Fruit fly (Drosophila melanogaster): ENCODE data around the gene CG44195.

CG44195 gene

DNA sequence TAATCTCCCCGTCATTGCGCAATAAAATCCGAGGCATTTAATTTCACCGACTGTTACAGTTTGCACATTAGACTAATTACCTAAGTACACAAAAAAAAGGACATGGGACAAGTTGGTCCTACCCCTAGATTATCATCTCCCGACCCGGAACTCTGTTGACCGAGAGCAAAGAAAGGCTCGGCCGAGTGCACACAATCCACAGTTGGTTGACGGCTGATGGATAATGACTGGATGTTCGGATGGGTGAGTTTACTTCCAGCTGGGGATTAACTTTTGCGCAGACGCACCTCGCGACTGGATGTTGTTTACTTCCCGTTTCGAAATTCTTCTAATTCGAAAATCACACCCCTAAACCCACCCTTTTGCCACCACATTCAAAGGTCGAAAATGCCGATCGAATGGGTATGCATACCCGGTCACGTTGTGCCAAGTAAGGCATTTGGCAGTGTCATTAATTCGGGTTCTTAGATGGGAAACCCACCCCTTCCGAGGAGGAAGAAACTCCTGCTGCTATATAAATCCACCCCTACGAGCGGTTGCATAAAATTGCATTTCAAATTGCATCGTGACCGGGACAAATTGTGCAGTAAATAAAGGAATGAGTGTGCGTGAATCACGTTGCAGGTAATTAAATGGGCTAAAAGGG lies 19.0 kb upstream of the CG44195 start:
- TF ChIP-seq pan (optimal IDR thresholded peaks at IDR 0.05): no peak
- no peak for TF ChIP-seq usp (GFP tag; optimal IDR thresholded peaks at IDR 0.05)
- no peak for TF ChIP-seq EcR (GFP tag; optimal IDR thresholded peaks at IDR 0.05)
- no peak for TF ChIP-seq Dll (optimal IDR thresholded peaks at IDR 0.05)
- TF ChIP-seq CG8478 (optimal IDR thresholded peaks at IDR 0.05): no peak
- TF ChIP-seq psq (optimal IDR thresholded peaks at IDR 0.05): no peak

DNA sequence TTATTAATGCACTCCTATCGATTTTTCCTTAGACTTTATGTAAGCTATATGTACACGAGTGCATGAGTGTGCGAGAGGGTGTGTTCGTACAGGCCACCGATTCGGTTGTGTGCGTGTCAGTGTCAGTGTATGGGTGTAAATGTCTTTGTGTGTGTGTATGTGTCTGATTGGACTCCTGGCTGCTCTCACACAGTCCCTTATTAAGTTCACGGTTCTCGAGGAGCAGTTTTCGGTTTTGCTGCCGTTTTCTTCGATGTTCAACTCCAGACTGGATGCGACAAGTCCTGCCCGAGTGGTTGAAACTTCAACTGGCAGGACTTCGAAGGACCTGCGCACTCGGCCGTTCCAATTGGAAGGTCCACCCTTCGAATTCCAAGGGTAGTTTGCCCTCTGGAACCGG lies 17.9 kb upstream of the CG44195 start:
- TF ChIP-seq psq (optimal IDR thresholded peaks at IDR 0.05): no peak
- TF ChIP-seq usp (GFP tag; optimal IDR thresholded peaks at IDR 0.05): no peak
- no peak for TF ChIP-seq EcR (GFP tag; optimal IDR thresholded peaks at IDR 0.05)
- TF ChIP-seq pan (optimal IDR thresholded peaks at IDR 0.05): no peak
- TF ChIP-seq Dll (optimal IDR thresholded peaks at IDR 0.05): no peak
- no peak for TF ChIP-seq CG8478 (optimal IDR thresholded peaks at IDR 0.05)

DNA sequence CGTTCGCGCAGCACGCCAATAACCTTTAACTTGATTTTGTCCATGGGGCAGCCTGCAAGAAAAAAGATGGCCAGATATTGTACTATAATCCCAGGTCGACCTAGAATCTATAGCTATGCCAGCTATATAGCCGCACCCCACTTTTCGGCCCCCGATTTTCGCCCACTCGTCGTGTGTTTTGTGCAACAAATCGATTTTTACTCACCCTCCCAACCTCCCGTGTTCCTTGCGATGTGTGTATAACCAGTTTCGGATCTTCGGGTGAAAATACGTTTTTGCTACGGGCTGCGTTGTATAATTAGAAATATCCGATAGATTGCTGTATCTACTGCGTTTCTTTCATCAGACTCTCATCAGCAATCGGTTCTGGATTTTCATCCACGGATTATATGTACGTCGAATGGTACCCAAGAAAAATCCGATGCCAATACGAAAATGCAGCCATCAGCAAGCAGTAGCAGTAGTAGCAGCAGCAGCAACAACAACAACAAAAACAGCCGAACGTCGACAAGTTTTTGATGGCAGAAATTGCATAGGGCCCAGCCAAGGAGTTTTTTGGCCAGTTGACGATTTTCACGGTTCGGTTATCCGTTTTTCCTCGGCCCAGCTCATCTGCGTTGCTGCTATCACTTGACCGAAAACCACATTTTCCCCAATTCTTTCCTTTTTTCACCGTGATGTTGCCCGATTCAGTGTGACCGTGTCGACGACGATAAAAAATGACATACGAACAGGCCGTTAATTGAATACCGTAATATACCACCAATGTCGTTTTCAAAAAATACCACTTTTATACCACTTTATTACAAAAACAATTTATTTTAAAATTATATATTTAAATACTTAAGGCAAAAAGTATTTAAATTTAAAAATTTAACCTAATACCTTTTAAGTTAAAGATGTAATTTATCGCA lies 41.1 kb downstream of the CG44195 start, which contains the start of gene CG7492:
CG7492 (minus strand) TSS at position 705 of the 914 bp plus-strand sequence.
- no peak for TF ChIP-seq psq (optimal IDR thresholded peaks at IDR 0.05)
- no peak for TF ChIP-seq Dll (optimal IDR thresholded peaks at IDR 0.05)
- TF ChIP-seq pan (optimal IDR thresholded peaks at IDR 0.05): no peak
- no peak for TF ChIP-seq EcR (GFP tag; optimal IDR thresholded peaks at IDR 0.05)
- TF ChIP-seq usp (GFP tag; optimal IDR thresholded peaks at IDR 0.05): no peak
- no peak for TF ChIP-seq CG8478 (optimal IDR thresholded peaks at IDR 0.05)

DNA sequence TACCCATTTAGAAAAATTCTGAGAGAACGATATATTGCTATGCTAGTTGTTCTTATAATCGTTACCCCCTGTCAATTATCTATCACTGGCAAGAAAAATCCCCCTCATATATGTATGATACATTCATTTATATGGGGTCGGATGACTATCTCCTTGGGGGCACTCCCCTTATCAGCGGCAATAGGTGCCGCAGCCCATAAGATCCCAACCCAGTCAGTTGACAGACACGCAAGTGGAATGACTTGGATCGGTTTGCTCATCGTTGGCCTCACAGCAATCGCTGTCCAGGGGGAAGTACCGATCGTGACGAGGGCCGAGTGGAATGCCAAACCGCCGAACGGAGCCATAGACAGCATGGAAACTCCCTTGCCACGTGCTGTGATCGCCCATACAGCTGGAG lies 44.5 kb downstream of the CG44195 start, which contains the start of gene PGRP-SD:
PGRP-SD (plus strand) TSS at position 213 of the 400 bp plus-strand sequence.
- TF ChIP-seq CG8478 (optimal IDR thresholded peaks at IDR 0.05) (no peak), psq (optimal IDR thresholded peaks at IDR 0.05) (no peak), pan (optimal IDR thresholded peaks at IDR 0.05) (no peak), Dll (optimal IDR thresholded peaks at IDR 0.05) (no peak), EcR (GFP tag; optimal IDR thresholded peaks at IDR 0.05) (no peak), usp (GFP tag; optimal IDR thresholded peaks at IDR 0.05) (no peak)

DNA sequence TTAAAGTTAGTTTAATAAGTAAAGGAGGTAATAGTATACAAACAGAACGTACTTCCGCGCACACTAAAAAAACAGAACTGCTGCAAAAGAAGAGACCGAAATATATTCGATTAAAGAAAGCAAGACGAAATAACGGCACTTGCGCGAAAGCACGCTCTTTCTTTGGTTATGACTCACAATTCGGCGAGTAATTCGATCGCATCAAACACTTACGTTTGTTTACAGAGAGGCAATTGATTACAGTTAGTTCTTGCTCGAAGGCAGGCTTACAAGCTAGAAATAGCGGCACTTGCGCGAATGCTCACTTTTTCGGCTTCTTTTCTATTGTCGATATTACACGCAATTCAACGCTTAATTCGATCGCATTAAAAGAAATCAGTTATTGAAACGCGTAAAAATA lies 45.2 kb downstream of the CG44195 start, which contains the start of gene CG32373:
CG32373 (plus strand) TSS at position 301 of the 400 bp plus-strand sequence.
- TF ChIP-seq pan (optimal IDR thresholded peaks at IDR 0.05) (no peak), CG8478 (optimal IDR thresholded peaks at IDR 0.05) (no peak), Dll (optimal IDR thresholded peaks at IDR 0.05) (no peak), EcR (GFP tag; optimal IDR thresholded peaks at IDR 0.05) (no peak), usp (GFP tag; optimal IDR thresholded peaks at IDR 0.05) (no peak), psq (optimal IDR thresholded peaks at IDR 0.05) (no peak)

DNA sequence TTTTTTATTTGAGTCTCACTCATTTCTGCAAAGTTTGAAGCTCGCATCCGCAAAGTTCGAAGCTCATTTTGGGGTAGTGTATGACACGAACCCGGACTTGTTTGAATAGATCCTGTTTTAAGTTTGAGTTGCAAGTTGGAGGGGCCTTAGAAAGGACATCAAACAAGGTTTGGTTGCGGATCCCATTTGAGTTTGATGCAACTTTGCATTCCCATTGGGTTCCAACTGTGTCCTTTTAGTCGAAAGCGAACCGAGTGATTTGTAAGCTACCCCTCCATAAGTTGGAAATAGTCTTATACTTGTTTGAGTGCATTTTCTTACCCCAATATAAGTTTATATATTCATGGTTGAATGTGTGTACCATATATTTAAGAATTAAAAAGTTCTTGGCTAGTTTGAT lies 51.9 kb downstream of the CG44195 start:
- TF ChIP-seq Dll (optimal IDR thresholded peaks at IDR 0.05) (no peak), pan (optimal IDR thresholded peaks at IDR 0.05) (no peak), psq (optimal IDR thresholded peaks at IDR 0.05) (no peak), usp (GFP tag; optimal IDR thresholded peaks at IDR 0.05) (no peak), EcR (GFP tag; optimal IDR thresholded peaks at IDR 0.05) (no peak), CG8478 (optimal IDR thresholded peaks at IDR 0.05) (no peak)

DNA sequence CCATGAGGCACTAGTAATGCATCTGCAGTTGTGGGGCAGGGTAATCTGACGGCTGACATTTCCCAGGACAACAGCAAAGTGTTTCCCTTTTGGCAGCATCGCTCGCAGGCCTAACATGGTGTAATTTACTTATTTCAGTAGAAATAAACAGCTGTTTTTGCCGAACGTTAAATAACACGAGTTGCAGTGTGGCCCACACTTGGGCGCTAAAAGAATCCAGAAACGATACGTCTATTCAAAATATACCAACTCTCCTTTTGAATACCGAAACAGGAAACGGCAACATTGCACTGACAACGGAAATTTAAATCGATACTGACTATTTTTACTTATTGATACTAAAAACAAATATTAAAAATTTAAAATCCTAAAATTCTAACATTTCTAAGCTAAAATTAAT lies 54.0 kb downstream of the CG44195 start, which contains the start of gene CG7506:
CG7506 (minus strand) TSS at position 182 of the 400 bp plus-strand sequence.
- TF ChIP-seq psq (optimal IDR thresholded peaks at IDR 0.05) (no peak), usp (GFP tag; optimal IDR thresholded peaks at IDR 0.05) (no peak), pan (optimal IDR thresholded peaks at IDR 0.05) (no peak), CG8478 (optimal IDR thresholded peaks at IDR 0.05) (no peak), EcR (GFP tag; optimal IDR thresholded peaks at IDR 0.05) (no peak), Dll (optimal IDR thresholded peaks at IDR 0.05) (no peak)

DNA sequence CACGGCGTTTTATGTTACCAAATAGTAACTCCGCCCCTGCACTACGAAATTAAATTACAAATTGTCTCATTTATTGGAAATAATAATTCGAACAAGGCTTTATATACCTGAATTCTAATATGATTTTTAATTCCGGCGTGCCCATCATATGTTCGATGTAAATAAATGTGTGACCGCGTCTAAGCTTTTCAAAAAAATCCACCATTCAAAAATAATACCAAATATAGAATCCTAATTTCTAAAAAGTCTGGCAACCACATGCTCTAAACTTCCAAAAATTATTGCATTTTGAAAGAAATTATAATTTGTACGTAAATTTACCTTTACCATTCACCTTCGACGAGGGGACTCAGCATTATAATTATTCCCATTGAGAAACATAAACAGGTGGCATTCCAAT lies 55.2 kb downstream of the CG44195 start, which contains the start of gene Urm1:
Urm1 (minus strand) TSS at position 150 of the 400 bp plus-strand sequence.
- TF ChIP-seq Dll (optimal IDR thresholded peaks at IDR 0.05): no peak
- TF ChIP-seq CG8478 (optimal IDR thresholded peaks at IDR 0.05): no peak

DNA sequence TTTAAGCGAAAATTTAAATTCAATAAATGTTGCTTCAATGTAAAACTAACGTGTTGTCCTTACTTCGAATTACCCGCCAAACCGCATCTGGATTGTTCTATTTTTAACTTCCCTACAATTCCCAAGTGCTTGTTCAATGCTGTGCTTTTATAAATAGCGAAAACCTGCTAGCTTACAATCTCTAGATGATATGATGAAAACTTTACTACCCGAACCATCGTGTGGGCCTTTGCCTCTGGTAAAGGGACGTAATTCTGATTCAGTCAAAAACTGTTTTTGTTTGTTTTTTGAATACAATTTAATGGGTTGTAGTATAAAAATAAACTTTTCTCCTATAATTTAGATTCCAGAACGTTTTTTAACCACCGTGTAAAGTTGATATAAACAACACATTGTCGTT lies 55.9 kb downstream of the CG44195 start:
- TF ChIP-seq EcR (GFP tag; optimal IDR thresholded peaks at IDR 0.05) (no peak), usp (GFP tag; optimal IDR thresholded peaks at IDR 0.05) (no peak), pan (optimal IDR thresholded peaks at IDR 0.05) (no peak), CG8478 (optimal IDR thresholded peaks at IDR 0.05) (no peak), Dll (optimal IDR thresholded peaks at IDR 0.05) (no peak), psq (optimal IDR thresholded peaks at IDR 0.05) (no peak)

DNA sequence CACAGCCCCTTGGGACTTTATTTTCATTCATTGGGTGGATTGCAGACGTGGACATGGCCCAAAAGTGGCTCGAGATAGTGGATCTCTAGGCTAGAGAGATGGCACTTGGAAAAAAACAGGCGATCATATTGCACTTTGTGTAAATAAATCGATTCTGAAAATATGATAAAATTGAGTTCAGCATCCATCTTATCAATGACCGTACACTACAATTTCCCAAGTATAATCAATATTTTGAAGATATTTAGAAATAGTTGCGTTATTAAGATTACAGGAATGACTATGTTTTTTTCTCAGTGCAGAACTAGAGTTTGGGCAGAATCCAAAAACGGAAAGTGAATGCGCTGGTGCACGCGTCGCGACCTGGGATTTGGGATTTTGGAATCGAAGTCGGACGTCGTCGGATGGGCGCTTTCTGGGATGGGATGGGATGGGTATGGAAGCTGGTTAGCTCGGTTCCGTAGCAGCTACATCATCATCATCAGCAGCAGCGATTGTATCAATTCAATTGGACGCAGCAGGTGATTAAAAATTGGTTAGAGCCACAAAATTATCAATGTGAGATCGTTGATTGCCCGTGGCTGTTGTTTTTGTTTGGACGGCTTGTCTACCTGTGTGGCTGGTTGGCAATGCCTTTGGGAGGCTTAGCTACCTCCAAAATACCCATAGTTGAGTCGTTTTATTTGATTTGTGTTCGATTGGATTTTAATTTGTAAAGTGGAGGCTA lies 60.5 kb downstream of the CG44195 start:
- no peak for TF ChIP-seq usp (GFP tag; optimal IDR thresholded peaks at IDR 0.05)
- no peak for TF ChIP-seq EcR (GFP tag; optimal IDR thresholded peaks at IDR 0.05)
- TF ChIP-seq pan (optimal IDR thresholded peaks at IDR 0.05): no peak
- no peak for TF ChIP-seq Dll (optimal IDR thresholded peaks at IDR 0.05)
- TF ChIP-seq psq (optimal IDR thresholded peaks at IDR 0.05): no peak
- no peak for TF ChIP-seq CG8478 (optimal IDR thresholded peaks at IDR 0.05)

DNA sequence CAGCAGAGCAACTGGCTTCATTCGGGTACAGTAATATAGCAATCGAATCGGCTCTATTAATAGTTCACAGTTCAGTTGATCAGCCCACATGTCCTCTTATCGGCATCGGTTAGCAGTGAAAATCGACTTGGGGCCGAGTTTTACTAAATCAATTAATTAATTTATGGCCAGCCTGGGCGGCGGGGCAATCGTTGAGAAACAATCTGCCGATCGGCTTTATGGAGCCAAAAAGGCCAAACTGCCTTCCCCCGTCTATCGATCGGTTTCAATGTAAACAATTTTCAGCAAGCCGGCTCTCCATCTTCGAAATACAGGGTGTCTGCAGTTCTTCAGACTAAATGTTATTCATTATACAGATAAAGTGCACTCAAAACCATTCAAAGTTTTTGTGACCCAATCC lies 61.8 kb downstream of the CG44195 start:
- no peak for TF ChIP-seq CG8478 (optimal IDR thresholded peaks at IDR 0.05)
- no peak for TF ChIP-seq Dll (optimal IDR thresholded peaks at IDR 0.05)
- no peak for TF ChIP-seq pan (optimal IDR thresholded peaks at IDR 0.05)
- no peak for TF ChIP-seq psq (optimal IDR thresholded peaks at IDR 0.05)
- TF ChIP-seq usp (GFP tag; optimal IDR thresholded peaks at IDR 0.05): no peak
- TF ChIP-seq EcR (GFP tag; optimal IDR thresholded peaks at IDR 0.05): no peak

Measured in whole organism.